Worm (Caenorhabditis elegans): Measurements from ENCODE around the gene sma-4.

The sma-4 gene

DNA sequence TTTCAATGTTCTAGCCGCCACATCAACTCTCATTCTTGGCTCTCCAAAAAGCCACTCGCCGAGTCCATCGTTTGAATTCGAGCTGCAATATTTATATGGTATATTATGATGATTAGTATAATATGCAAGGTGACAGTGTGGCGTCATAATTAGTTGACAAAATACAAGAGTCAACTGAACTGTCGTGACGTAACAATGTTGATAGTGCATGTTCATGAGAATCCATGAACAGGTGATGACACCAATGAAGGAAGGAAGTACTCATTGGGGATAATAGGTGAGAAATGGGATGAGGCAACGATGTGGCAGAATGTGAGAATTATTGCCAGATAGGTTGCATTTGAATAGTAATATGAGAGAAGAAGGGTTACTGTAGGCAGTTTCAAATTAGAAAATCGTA, 21.1 kb upstream of the sma-4 start:
- TF ChIP-seq lin-15B (tag; optimal IDR thresholded peaks at IDR 0.05), result no peak
- no peak for TF ChIP-seq hlh-11 (tag; optimal IDR thresholded peaks at IDR 0.05)
- TF ChIP-seq mes-2 (tag; optimal IDR thresholded peaks at IDR 0.05; ENCODE audit: poor library complexity, severe bottlenecking), result no peak
- no peak for TF ChIP-seq daf-8 (GFP tag; IDR thresholded peaks at IDR 0.05)
- TF ChIP-seq jun-1 (tag; optimal IDR thresholded peaks at IDR 0.05), result no peak
- no peak for TF ChIP-seq fos-1 (tag; optimal IDR thresholded peaks at IDR 0.05)
- TF ChIP-seq ceh-20 (GFP tag; IDR thresholded peaks at IDR 0.05), result no peak
- TF ChIP-seq ztf-7 (tag; optimal IDR thresholded peaks at IDR 0.05), result no peak
- TF ChIP-seq ceh-28 (tag; optimal IDR thresholded peaks at IDR 0.05), result no peak
- TF ChIP-seq tra-1 (GFP tag; IDR thresholded peaks at IDR 0.05), result no peak
- no peak for TF ChIP-seq T26A8.4 (GFP tag; IDR thresholded peaks at IDR 0.05)
- TF ChIP-seq lim-7 (GFP tag; IDR thresholded peaks at IDR 0.05), result no peak
- no peak for TF ChIP-seq mdt-29 (GFP tag; IDR thresholded peaks at IDR 0.05)
- no peak for TF ChIP-seq unc-130 (GFP tag; optimal IDR thresholded peaks at IDR 0.05)
- TF ChIP-seq dmd-8 (GFP tag; IDR thresholded peaks at IDR 0.05), result no peak

DNA sequence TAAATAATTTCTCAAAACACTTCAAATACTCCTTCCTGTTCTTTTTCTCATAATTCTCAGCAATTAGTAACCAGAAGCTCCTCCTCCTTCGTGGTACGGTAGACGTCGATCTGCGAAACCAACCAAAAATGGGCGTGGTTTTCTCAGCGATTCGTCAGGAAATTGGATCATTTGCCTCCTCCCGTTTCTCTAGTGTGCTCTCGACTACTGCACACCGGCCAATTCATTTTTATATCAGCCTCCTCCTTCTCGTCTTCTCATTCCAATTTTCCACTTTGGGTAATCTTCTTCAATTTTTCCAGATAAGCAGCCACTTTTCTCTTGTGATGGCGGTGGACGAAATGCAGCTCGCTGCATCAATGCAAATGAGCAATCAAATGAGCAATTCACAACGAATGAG, 17.3 kb upstream of the sma-4 start, which contains the start of gene ceh-10:
TSS of gene ceh-10 (plus strand) at position 301 of the 400 bp plus-strand sequence.
- no peak for TF ChIP-seq F26F4.8 (GFP tag; conservative IDR thresholded peaks at IDR 0.05)
- no peak for TF ChIP-seq dpl-1 (GFP tag; optimal IDR thresholded peaks at IDR 0.05)
- no peak for TF ChIP-seq Y5F2A.4 (GFP tag; optimal IDR thresholded peaks at IDR 0.05)
- TF ChIP-seq F37D6.2 (tag; optimal IDR thresholded peaks at IDR 0.05), result no peak

DNA sequence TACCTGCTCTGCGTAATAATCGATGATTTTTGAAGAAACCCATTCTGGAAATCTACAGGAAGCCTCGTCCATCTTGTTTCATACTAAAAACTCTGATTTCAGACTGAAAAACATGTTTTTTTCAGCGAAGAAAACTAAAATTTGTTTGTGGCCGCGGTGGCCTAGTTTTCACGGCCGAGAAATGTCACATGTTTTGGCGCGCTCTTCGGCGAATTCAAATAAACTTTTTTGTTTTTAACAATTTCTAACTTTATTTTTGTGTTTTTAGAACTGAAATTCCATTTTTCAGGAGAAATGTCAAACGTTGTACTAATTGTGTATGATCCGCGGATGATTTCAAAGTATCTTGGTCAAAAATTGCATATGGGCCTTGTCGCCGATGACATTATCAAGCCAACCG, 13.1 kb upstream of the sma-4 start, which contains the start of the genes polq-1 and him-10:
TSS of gene polq-1 (minus strand) at position 190 of the 400 bp plus-strand sequence.
TSS of gene him-10 (plus strand) at position 290 of the 400 bp plus-strand sequence.
- TF ChIP-seq lin-1 (GFP tag; IDR thresholded peaks at IDR 0.05), result no peak
- no peak for TF ChIP-seq daf-12 (tag; optimal IDR thresholded peaks at IDR 0.05)
- peak; percentile 59 for TF ChIP-seq unc-130 (GFP tag; optimal IDR thresholded peaks at IDR 0.05)
- peak; percentile 55 for TF ChIP-seq hlh-30 (tag; optimal IDR thresholded peaks at IDR 0.05; ENCODE audit: insufficient read depth)
- no peak for TF ChIP-seq nhr-10 (tag; optimal IDR thresholded peaks at IDR 0.05)
- TF ChIP-seq hif-1 (tag; optimal IDR thresholded peaks at IDR 0.05), result peak in 1 of 2 experiments; percentile 38
- no peak for TF ChIP-seq arid-1 (GFP tag; conservative IDR thresholded peaks at IDR 0.05)
- TF ChIP-seq duxl-1 (tag; optimal IDR thresholded peaks at IDR 0.05; ENCODE audit: poor library complexity), result no peak
- TF ChIP-seq egl-27 (tag; optimal IDR thresholded peaks at IDR 0.05), result no peak
- peak; percentile 76 for TF ChIP-seq dpl-1 (GFP tag; optimal IDR thresholded peaks at IDR 0.05)
- TF ChIP-seq aly-2 (tag; optimal IDR thresholded peaks at IDR 0.05), result no peak
- TF ChIP-seq mes-2 (tag; optimal IDR thresholded peaks at IDR 0.05; ENCODE audit: poor library complexity, severe bottlenecking), result peak; percentile 89

DNA sequence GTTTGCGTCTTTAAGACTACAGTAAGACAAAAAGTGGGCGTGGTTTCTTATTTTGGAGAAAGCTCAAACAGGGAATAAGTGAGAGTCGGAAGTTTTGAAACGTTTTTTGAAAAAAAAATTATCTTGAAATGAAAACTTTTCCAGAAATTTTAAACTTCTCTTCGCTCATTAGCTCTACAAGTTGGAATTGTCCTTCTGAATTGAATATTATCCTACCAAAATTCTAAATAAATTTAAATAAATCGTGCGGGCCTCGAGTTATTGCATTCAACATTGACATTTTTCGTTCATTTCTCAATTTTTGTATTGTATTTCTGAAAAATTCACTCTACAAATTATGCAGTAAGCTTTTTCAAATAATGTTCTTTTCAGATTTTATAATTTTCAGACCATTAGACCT, 10.8 kb upstream of the sma-4 start, which contains the start of gene R12B2.3:
TSS of gene R12B2.3 (plus strand) at position 301 of the 400 bp plus-strand sequence.
- TF ChIP-seq daf-8 (GFP tag; IDR thresholded peaks at IDR 0.05) (no peak), ceh-20 (GFP tag; IDR thresholded peaks at IDR 0.05) (no peak), nhr-102 (tag; optimal IDR thresholded peaks at IDR 0.05) (no peak), lin-13 (GFP tag; optimal IDR thresholded peaks at IDR 0.05) (no peak), unc-39 (tag; optimal IDR thresholded peaks at IDR 0.05) (no peak), zfp-3 (GFP tag; conservative IDR thresholded peaks at IDR 0.05) (no peak), nhr-6 (tag; optimal IDR thresholded peaks at IDR 0.05) (no peak), ceh-32 (tag; optimal IDR thresholded peaks at IDR 0.05; ENCODE audit: poor library complexity) (no peak), vab-7 (GFP tag; IDR thresholded peaks at IDR 0.05) (no peak), lim-7 (GFP tag; IDR thresholded peaks at IDR 0.05) (no peak), zfp-2 (tag; optimal IDR thresholded peaks at IDR 0.05) (no peak)
